Fruit fly (Drosophila melanogaster) whole organism, pupa: Measurements from ENCODE around the gene Gr2a.

Experiments used
- CG10348 ChIP-seq: fragments of 200-800 bp; sonication (Bioruptor generic); IDR thresholded peaks from 2 replicates; pipeline ENCODE4 v1.3.6; 2022; ENCODE audit warnings: missing biosample characterization, missing genetic modification characterization
- CG12605 ChIP-seq: fragments of 200-800 bp; sonication (Bioruptor generic); IDR thresholded peaks from 2 replicates; pipeline ENCODE4 v1.3.6; 2022; ENCODE audit warnings: missing biosample characterization, missing genetic modification characterization
- CG13204 ChIP-seq: fragments of 200-800 bp; sonication (Bioruptor generic); optimal IDR thresholded peaks from 2 replicates; lab custom pipeline; 2018; ENCODE audit warnings: missing biosample characterization, mild to moderate bottlenecking, missing genetic modification characterization, moderate library complexity
- CG14655 ChIP-seq: fragments of 200-800 bp; sonication (Bioruptor generic); optimal IDR thresholded peaks from 3 replicates; lab custom pipeline; 2017; ENCODE audit warnings: mild to moderate bottlenecking, missing biosample characterization, missing genetic modification reagents, missing genetic modification characterization
- CG15710 ChIP-seq: fragments of 200-800 bp; sonication (Bioruptor generic); optimal IDR thresholded peaks from 2 replicates; lab custom pipeline; 2018; ENCODE audit warnings: missing biosample characterization, mild to moderate bottlenecking, missing genetic modification characterization, moderate library complexity
- CG17806 ChIP-seq: fragments of 200-800 bp; sonication (Bioruptor generic); optimal IDR thresholded peaks from 2 replicates; lab custom pipeline; 2018; ENCODE audit warnings: missing biosample characterization, mild to moderate bottlenecking, missing genetic modification characterization, moderate library complexity
- CG32121 ChIP-seq: fragments of 200-800 bp; sonication (Bioruptor generic); IDR thresholded peaks from 2 replicates; pipeline ENCODE4 v1.3.6; 2022; ENCODE audit warnings: missing biosample characterization, missing genetic modification characterization
- CG34367 ChIP-seq: fragments of 200-800 bp; sonication (Bioruptor generic); optimal IDR thresholded peaks from 2 replicates; lab custom pipeline; 2018; ENCODE audit warnings: missing biosample characterization, mild to moderate bottlenecking, missing genetic modification characterization
- CG4496 ChIP-seq: fragments of 200-800 bp; sonication (Bioruptor generic); IDR thresholded peaks from 3 replicates; pipeline ENCODE4 v1.3.6; 2022; ENCODE audit warnings: missing biosample characterization, missing genetic modification characterization
- CG8159 ChIP-seq: fragments of 200-800 bp; sonication (Bioruptor generic); optimal IDR thresholded peaks from 3 replicates; lab custom pipeline; 2018; ENCODE audit warnings: missing biosample characterization, mild to moderate bottlenecking, missing genetic modification characterization, moderate library complexity
- CG8301 ChIP-seq: fragments of 200-800 bp; sonication (Bioruptor generic); optimal IDR thresholded peaks from 2 replicates; lab custom pipeline; 2018; ENCODE audit warnings: missing biosample characterization, mild to moderate bottlenecking, missing genetic modification characterization
- CG9948 ChIP-seq: fragments of 200-800 bp; sonication (Bioruptor generic); optimal IDR thresholded peaks from 2 replicates; lab custom pipeline; 2018; ENCODE audit warnings: missing biosample characterization, mild to moderate bottlenecking, missing genetic modification characterization, moderate library complexity
- D1 ChIP-seq: fragments of 200-800 bp; sonication (Bioruptor generic); optimal IDR thresholded peaks from 2 replicates; lab custom pipeline; 2018; ENCODE audit warnings: missing biosample characterization, mild to moderate bottlenecking, missing genetic modification characterization, moderate library complexity
- EcR ChIP-seq: fragments of 200-800 bp; sonication (Bioruptor generic); optimal IDR thresholded peaks from 3 replicates; lab custom pipeline; 2019; ENCODE audit warnings: missing biosample characterization, missing genetic modification characterization, mild to moderate bottlenecking, moderate library complexity, missing genetic modification reagents
- Ets98B ChIP-seq: fragments of 200-800 bp; sonication (Bioruptor generic); IDR thresholded peaks from 2 replicates; pipeline ENCODE4 v1.3.6; 2022; ENCODE audit warnings: missing biosample characterization, missing genetic modification characterization
- Pif1A ChIP-seq: fragments of 200-800 bp; sonication (Bioruptor generic); optimal IDR thresholded peaks from 3 replicates; lab custom pipeline; 2016; ENCODE audit warnings: missing biosample characterization, missing genetic modification characterization
- Pif1B ChIP-seq: fragments of 200-800 bp; sonication (Bioruptor generic); optimal IDR thresholded peaks from 3 replicates; lab custom pipeline; 2016; ENCODE audit warnings: missing biosample characterization, missing genetic modification characterization
- Snoo ChIP-seq: fragments of 200-800 bp; sonication (Bioruptor generic); optimal IDR thresholded peaks from 3 replicates; lab custom pipeline; 2017; ENCODE audit warnings: missing biosample characterization, mild to moderate bottlenecking, missing genetic modification characterization, inconsistent platforms
- fd96Ca ChIP-seq: fragments of 200-800 bp; sonication (Bioruptor generic); IDR thresholded peaks from 3 replicates; pipeline ENCODE4 v1.3.6; 2022; ENCODE audit warnings: missing biosample characterization, missing genetic modification characterization
- gl ChIP-seq: fragments of 200-800 bp; sonication (Bioruptor generic); optimal IDR thresholded peaks from 2 replicates; lab custom pipeline; 2018; ENCODE audit warnings: missing biosample characterization, mild to moderate bottlenecking, missing genetic modification characterization
- rn ChIP-seq: fragments of 200-800 bp; sonication (Bioruptor generic); IDR thresholded peaks from 2 replicates; pipeline ENCODE4 v1.3.6; 2022; ENCODE audit warnings: missing biosample characterization, missing genetic modification characterization

The Gr2a gene

DNA sequence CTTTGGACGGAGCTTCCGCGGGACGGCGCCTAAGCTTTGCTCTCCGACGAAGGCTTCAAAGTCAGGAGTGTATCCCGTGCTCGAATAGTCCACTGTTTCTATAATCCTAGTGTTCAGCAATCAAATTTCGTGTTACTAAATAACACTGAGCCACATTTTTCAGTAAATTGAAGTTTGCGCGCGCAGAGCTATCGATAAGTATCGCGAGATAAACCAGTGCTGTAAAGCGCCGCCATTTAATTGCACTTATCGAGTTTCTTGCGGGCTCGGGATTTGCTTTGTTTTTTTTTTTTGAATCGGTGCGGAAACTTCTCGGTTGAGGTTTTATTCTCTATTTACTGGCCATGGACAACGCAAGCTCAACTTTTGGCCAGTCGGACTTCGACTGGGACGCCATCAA lies 24.6 kb downstream of the Gr2a start, which contains the start of the genes Rab27 and mei-38:
Gene Rab27, minus strand, starts transcription at position 127 of the 400 bp plus-strand sequence.
Gene mei-38, plus strand, starts transcription at position 216 of the 400 bp plus-strand sequence.
- TF ChIP-seq CG34367 (tag; lab: Kevin White, UChicago) (no peak), Ets98B (GFP tag; lab: Robert Waterston, UW) (peak; percentile 21), fd96Ca (no peak), CG12605 (GFP tag; lab: Robert Waterston, UW) (no peak), CG15710 (tag; lab: Kevin White, UChicago) (no peak), CG8159 (tag; lab: Kevin White, UChicago) (no peak), D1 (tag; lab: Kevin White, UChicago) (no peak), CG32121 (no peak), Pif1A (GFP tag; lab: Kevin White, UChicago) (no peak), rn (GFP tag; lab: Robert Waterston, UW) (no peak), Snoo (tag; lab: Kevin White, UChicago) (no peak), CG4496 (0 out of 3 replicates have a peak, but pooled peaks have one; percentile 37)

DNA sequence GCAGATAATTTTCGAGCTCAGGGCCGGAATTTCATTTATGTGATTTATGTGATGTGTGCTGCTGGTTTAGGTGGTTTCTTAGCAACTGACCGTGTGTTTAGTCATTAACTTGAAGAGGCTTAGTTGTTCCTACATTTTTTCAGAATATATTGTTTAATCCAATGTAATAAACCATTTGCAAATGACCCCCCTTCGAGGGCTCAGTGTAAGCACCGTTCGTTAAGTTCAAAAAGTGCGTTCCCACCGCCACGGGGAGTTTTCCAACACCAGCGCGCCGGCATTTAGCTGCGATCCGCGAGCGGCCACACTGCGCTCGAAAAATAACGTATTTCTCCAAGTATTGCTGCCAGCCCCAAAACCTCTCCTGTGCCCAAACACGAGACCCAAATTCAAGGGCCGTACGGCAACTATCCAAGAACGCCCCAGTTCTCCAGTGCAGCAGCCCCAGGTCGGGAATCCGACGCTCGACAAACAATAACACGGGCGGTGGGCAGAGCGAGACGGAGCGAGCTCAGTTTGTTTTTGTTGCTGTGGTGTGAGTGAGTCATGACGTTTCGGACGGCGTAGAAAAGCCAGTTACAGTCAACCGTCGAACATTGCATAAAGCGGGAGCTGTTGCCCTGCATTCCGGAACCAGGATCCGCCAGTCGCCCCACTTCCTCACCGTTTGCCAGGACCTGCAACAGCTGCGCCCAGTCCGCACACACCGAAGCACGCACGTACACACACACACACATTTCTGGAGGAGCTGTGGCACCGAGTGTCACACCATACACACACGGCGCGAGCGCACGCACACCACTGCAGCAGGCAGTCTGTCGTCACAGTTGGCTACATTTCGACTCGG lies 26.3 kb downstream of the Gr2a start, which contains the start of gene rush:
Gene rush, plus strand, starts transcription at position 277 of the 847 bp plus-strand sequence.
- TF ChIP-seq CG8159 (tag; lab: Kevin White, UChicago) (peak; percentile 16), CG4496 (peak; percentile 60), Pif1B (GFP tag; lab: Kevin White, UChicago) (no peak), Snoo (tag; lab: Kevin White, UChicago) (no peak), fd96Ca (peak; percentile 28; the same call in 1 of the 3 replicates), CG10348 (GFP tag; lab: Robert Waterston, UW) (no peak)
- TF ChIP-seq, all 21 proteins: peak for 3

DNA sequence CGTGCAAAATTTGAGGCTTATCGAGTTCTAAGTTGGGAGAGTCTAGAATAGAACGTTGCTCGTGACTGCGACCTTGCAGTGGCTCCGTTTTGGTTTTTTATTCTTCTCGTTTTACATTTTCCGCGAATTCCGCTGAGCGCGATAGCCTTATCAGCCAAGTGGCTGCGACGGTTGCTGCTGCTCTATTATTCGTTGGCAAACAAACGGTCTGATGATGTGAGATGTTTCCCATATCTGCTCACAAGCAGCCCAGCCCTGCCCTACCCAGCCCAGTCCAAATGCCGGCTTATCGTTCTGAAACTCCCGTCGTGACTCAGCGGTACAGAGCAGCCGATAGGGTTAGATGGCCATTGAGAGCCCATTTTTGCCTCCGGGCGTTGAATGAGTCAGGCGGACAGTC lies 28.2 kb downstream of the Gr2a start:
- TF ChIP-seq fd96Ca (no peak), CG8159 (tag; lab: Kevin White, UChicago) (no peak), EcR (GFP tag; lab: Kevin White, UChicago) (no peak), CG15710 (tag; lab: Kevin White, UChicago) (no peak), CG17806 (no peak), Ets98B (GFP tag; lab: Robert Waterston, UW) (no peak), rn (GFP tag; lab: Robert Waterston, UW) (no peak), CG8301 (tag; lab: Kevin White, UChicago) (no peak), Pif1A (GFP tag; lab: Kevin White, UChicago) (no peak), CG13204 (GFP tag; lab: Kevin White, UChicago) (no peak), D1 (tag; lab: Kevin White, UChicago) (no peak), gl (no peak), CG14655 (GFP tag; lab: Kevin White, UChicago) (no peak), Pif1B (GFP tag; lab: Kevin White, UChicago) (no peak), CG10348 (GFP tag; lab: Robert Waterston, UW) (no peak), CG34367 (tag; lab: Kevin White, UChicago) (no peak), CG9948 (tag; lab: Kevin White, UChicago) (no peak), CG12605 (GFP tag; lab: Robert Waterston, UW) (no peak), Snoo (tag; lab: Kevin White, UChicago) (no peak)
- TF ChIP-seq, all 21 proteins: peak for 0

dm6 chrX:1482840-1483518 lies 30.7 kb downstream of the Gr2a start, which contains the start of the genes sta and inc:
TSS of gene sta (minus strand) at chrX:1483413.
TSS of gene inc (plus strand) at chrX:1483479.
- TF ChIP-seq Ets98B (GFP tag; lab: Robert Waterston, UW): peak; percentile 40; the same call in 1 of the 2 replicates
- TF ChIP-seq gl: peak; percentile 41
- peak; percentile 38 for TF ChIP-seq CG15710 (tag; lab: Kevin White, UChicago)
- TF ChIP-seq CG12605 (GFP tag; lab: Robert Waterston, UW): peak; percentile 46
- no peak for TF ChIP-seq CG17806
- TF ChIP-seq CG8301 (tag; lab: Kevin White, UChicago): peak; percentile 16
- no peak for TF ChIP-seq D1 (tag; lab: Kevin White, UChicago)
- peak; percentile 51; the same call in 1 of the 3 replicates for TF ChIP-seq fd96Ca
- no peak for TF ChIP-seq rn (GFP tag; lab: Robert Waterston, UW)
- TF ChIP-seq CG10348 (GFP tag; lab: Robert Waterston, UW): no peak
- TF ChIP-seq CG8159 (tag; lab: Kevin White, UChicago): peak; percentile 43
- no peak for TF ChIP-seq CG14655 (GFP tag; lab: Kevin White, UChicago)
- TF ChIP-seq CG4496: peak; percentile 69
- TF ChIP-seq CG34367 (tag; lab: Kevin White, UChicago): peak; percentile 44
- TF ChIP-seq Pif1A (GFP tag; lab: Kevin White, UChicago): peak; percentile 30
- no peak for TF ChIP-seq EcR (GFP tag; lab: Kevin White, UChicago)
- no peak for TF ChIP-seq CG32121
- peak; percentile 21 for TF ChIP-seq CG9948 (tag; lab: Kevin White, UChicago)
- peak; percentile 77 for TF ChIP-seq Snoo (tag; lab: Kevin White, UChicago)
- no peak for TF ChIP-seq Pif1B (GFP tag; lab: Kevin White, UChicago)
- TF ChIP-seq CG13204 (GFP tag; lab: Kevin White, UChicago): peak; percentile 41
